Fruit fly (Drosophila melanogaster) whole organism, prepupa: ENCODE measurements around the gene Pex10.

Experiments
- Blimp-1 ChIP-seq: fragments of 200-800 bp; sonication (Bioruptor generic); optimal IDR thresholded peaks from 3 replicates; lab custom pipeline; 2017; ENCODE audit warnings: missing biosample characterization, missing genetic modification characterization, mild to moderate bottlenecking, moderate library complexity, missing genetic modification reagents
- CG10669 ChIP-seq: fragments of 200-800 bp; sonication (Bioruptor generic); optimal IDR thresholded peaks from 3 replicates; lab custom pipeline; 2018; ENCODE audit warnings: missing biosample characterization, mild to moderate bottlenecking, missing genetic modification characterization, moderate library complexity
- CG11294 ChIP-seq: fragments of 200-800 bp; sonication (Bioruptor generic); IDR thresholded peaks from 2 replicates; pipeline ENCODE4 v1.3.6; 2022; ENCODE audit warnings: missing biosample characterization, missing genetic modification characterization
- CG11762 ChIP-seq: fragments of 200-800 bp; sonication (Bioruptor generic); optimal IDR thresholded peaks from 3 replicates; lab custom pipeline; 2016; ENCODE audit warnings: missing biosample characterization, missing genetic modification characterization; ENCODE audit not compliant: insufficient read depth
- CG11902 ChIP-seq: fragments of 200-800 bp; sonication (Bioruptor generic); optimal IDR thresholded peaks from 3 replicates; lab custom pipeline; 2016; ENCODE audit warnings: missing biosample characterization, missing genetic modification characterization
- CG1621 ChIP-seq: fragments of 200-800 bp; sonication (Bioruptor generic); optimal IDR thresholded peaks from 3 replicates; lab custom pipeline; 2018; ENCODE audit warnings: missing biosample characterization, mild to moderate bottlenecking, missing genetic modification characterization
- CG16779 ChIP-seq: fragments of 200-800 bp; sonication (Bioruptor generic); optimal IDR thresholded peaks from 3 replicates; lab custom pipeline; 2017; ENCODE audit warnings: missing biosample characterization, mild to moderate bottlenecking, missing genetic modification characterization
- CG3032 ChIP-seq: fragments of 200-800 bp; optimal IDR thresholded peaks from 2 replicates; lab custom pipeline; 2019; ENCODE audit warnings: missing biosample characterization, mild to moderate bottlenecking, missing genetic modification characterization, moderate library complexity
- CG32006 ChIP-seq: fragments of 200-800 bp; sonication (Bioruptor generic); optimal IDR thresholded peaks from 3 replicates; lab custom pipeline; 2017; ENCODE audit warnings: missing biosample characterization, mild to moderate bottlenecking, missing genetic modification characterization
- CG34406 ChIP-seq: fragments of 200-800 bp; sonication (Bioruptor generic); optimal IDR thresholded peaks from 3 replicates; lab custom pipeline; 2016; ENCODE audit warnings: missing biosample characterization, missing genetic modification characterization
- CG3919 ChIP-seq: fragments of 200-800 bp; sonication (Bioruptor generic); optimal IDR thresholded peaks from 3 replicates; lab custom pipeline; 2016; ENCODE audit warnings: missing biosample characterization, missing genetic modification characterization
- CG4318 ChIP-seq: fragments of 200-800 bp; sonication (Bioruptor generic); optimal IDR thresholded peaks from 3 replicates; lab custom pipeline; 2017; ENCODE audit warnings: missing biosample characterization, mild to moderate bottlenecking, missing genetic modification characterization
- CG6276 ChIP-seq: fragments of 200-800 bp; sonication (Bioruptor generic); optimal IDR thresholded peaks from 2 replicates; lab custom pipeline; 2017; ENCODE audit warnings: missing biosample characterization, mild to moderate bottlenecking, missing genetic modification characterization
- CG6792 ChIP-seq: fragments of 200-800 bp; sonication (Bioruptor generic); optimal IDR thresholded peaks from 3 replicates; lab custom pipeline; 2016; ENCODE audit warnings: missing biosample characterization, missing genetic modification characterization
- CG6808 ChIP-seq: fragments of 200-800 bp; sonication (Bioruptor generic); optimal IDR thresholded peaks from 3 replicates; lab custom pipeline; 2017; ENCODE audit warnings: missing biosample characterization, missing genetic modification characterization, mild to moderate bottlenecking, moderate library complexity, missing genetic modification reagents
- CG8119 ChIP-seq: fragments of 200-800 bp; sonication (Bioruptor generic); IDR thresholded peaks from 3 replicates; pipeline ENCODE4 v1.3.6; 2022; ENCODE audit warnings: missing biosample characterization, missing genetic modification characterization
- CG8319 ChIP-seq: fragments of 200-800 bp; sonication (Bioruptor generic); optimal IDR thresholded peaks from 3 replicates; lab custom pipeline; 2016; ENCODE audit warnings: missing biosample characterization, missing genetic modification characterization
- CG8632 ChIP-seq: fragments of 200-800 bp; sonication (Bioruptor generic); optimal IDR thresholded peaks from 3 replicates; lab custom pipeline; 2016; ENCODE audit warnings: missing biosample characterization, missing genetic modification characterization
- CG9139 ChIP-seq: fragments of 200-800 bp; sonication (Bioruptor generic); optimal IDR thresholded peaks from 3 replicates; lab custom pipeline; 2017; ENCODE audit warnings: missing biosample characterization, mild to moderate bottlenecking, missing genetic modification characterization
- Eip75B ChIP-seq: fragments of 200-800 bp; sonication (Bioruptor generic); optimal IDR thresholded peaks from 3 replicates; lab custom pipeline; 2016; ENCODE audit warnings: missing biosample characterization, missing genetic modification characterization
- Eip93F ChIP-seq: fragments of 200-800 bp; sonication (Bioruptor generic); optimal IDR thresholded peaks from 2 replicates; lab custom pipeline; 2016; ENCODE audit warnings: missing biosample characterization, mild to moderate bottlenecking, missing genetic modification characterization
- Ets21C ChIP-seq: fragments of 200-800 bp; sonication (Bioruptor generic); optimal IDR thresholded peaks from 3 replicates; lab custom pipeline; 2016; ENCODE audit warnings: missing biosample characterization, missing genetic modification characterization
- Ets96B ChIP-seq: fragments of 200-800 bp; optimal IDR thresholded peaks from 2 replicates; lab custom pipeline; 2019; ENCODE audit warnings: missing biosample characterization, mild to moderate bottlenecking, missing genetic modification characterization, moderate library complexity
- Gug ChIP-seq: fragments of 200-800 bp; sonication (Bioruptor generic); IDR thresholded peaks from 2 replicates; pipeline ENCODE4 v1.3.6; 2022; ENCODE audit warnings: missing biosample characterization, missing genetic modification characterization
- Hr38 ChIP-seq: sonication (Bioruptor generic); optimal IDR thresholded peaks from 2 replicates; lab custom pipeline; 2016; ENCODE audit warnings: missing biosample characterization, missing genetic modification characterization
- Hr39 ChIP-seq: fragments of 200-800 bp; sonication (Bioruptor generic); optimal IDR thresholded peaks from 2 replicates; lab custom pipeline; 2016; ENCODE audit warnings: missing biosample characterization, missing genetic modification characterization
- Hr4 ChIP-seq: fragments of 200-800 bp; sonication (Bioruptor generic); optimal IDR thresholded peaks from 3 replicates; lab custom pipeline; 2016; ENCODE audit warnings: missing biosample characterization, missing genetic modification characterization
- Lpt ChIP-seq: fragments of 200-800 bp; sonication (Bioruptor generic); optimal IDR thresholded peaks from 3 replicates; lab custom pipeline; 2016; ENCODE audit warnings: missing biosample characterization, missing genetic modification characterization
- Met ChIP-seq: fragments of 200-800 bp; sonication (Bioruptor generic); optimal IDR thresholded peaks from 3 replicates; lab custom pipeline; 2016; ENCODE audit warnings: missing biosample characterization, missing genetic modification characterization
- OdsH ChIP-seq: fragments of 200-800 bp; sonication (Bioruptor generic); optimal IDR thresholded peaks from 3 replicates; lab custom pipeline; 2016; ENCODE audit warnings: missing biosample characterization, missing genetic modification characterization
- Smox ChIP-seq: fragments of 200-800 bp; sonication (Bioruptor generic); optimal IDR thresholded peaks from 3 replicates; lab custom pipeline; 2016; ENCODE audit warnings: missing biosample characterization, missing genetic modification characterization
- Sox102F ChIP-seq: fragments of 200-800 bp; sonication (Bioruptor generic); optimal IDR thresholded peaks from 2 replicates; lab custom pipeline; 2016; ENCODE audit warnings: missing biosample characterization, mild to moderate bottlenecking, missing genetic modification characterization
- Sox15 ChIP-seq: fragments of 200-800 bp; sonication (Bioruptor generic); optimal IDR thresholded peaks from 3 replicates; lab custom pipeline; 2016; ENCODE audit warnings: missing biosample characterization, missing genetic modification characterization
- achi ChIP-seq: fragments of 200-800 bp; sonication (Bioruptor generic); optimal IDR thresholded peaks from 3 replicates; lab custom pipeline; 2016; ENCODE audit warnings: missing biosample characterization, missing genetic modification characterization
- acj6 ChIP-seq: fragments of 200-800 bp; sonication (Bioruptor generic); optimal IDR thresholded peaks from 3 replicates; lab custom pipeline; 2016; ENCODE audit warnings: missing biosample characterization, missing genetic modification characterization
- cyc ChIP-seq: fragments of 200-800 bp; sonication (Bioruptor generic); optimal IDR thresholded peaks from 3 replicates; lab custom pipeline; 2016; ENCODE audit warnings: missing biosample characterization, missing genetic modification characterization
- dac ChIP-seq: fragments of 200-800 bp; sonication (Bioruptor generic); optimal IDR thresholded peaks from 2 replicates; lab custom pipeline; 2017; ENCODE audit warnings: missing biosample characterization, mild to moderate bottlenecking, missing genetic modification characterization
- dsx ChIP-seq: fragments of 200-800 bp; optimal IDR thresholded peaks from 3 replicates; lab custom pipeline; 2019; ENCODE audit warnings: missing biosample characterization, mild to moderate bottlenecking, missing genetic modification characterization, moderate library complexity; ENCODE audit not compliant: poor library complexity, severe bottlenecking
- eg ChIP-seq: fragments of 200-800 bp; sonication (Bioruptor generic); IDR thresholded peaks from 3 replicates; pipeline ENCODE4 v1.3.6; 2022; ENCODE audit warnings: missing biosample characterization, missing genetic modification characterization
- esn ChIP-seq: fragments of 200-800 bp; sonication (Bioruptor generic); optimal IDR thresholded peaks from 2 replicates; lab custom pipeline; 2016; ENCODE audit warnings: missing biosample characterization, mild to moderate bottlenecking, missing genetic modification characterization, moderate library complexity
- fd59A ChIP-seq: fragments of 200-800 bp; sonication (Bioruptor generic); optimal IDR thresholded peaks from 2 replicates; lab custom pipeline; 2017; ENCODE audit warnings: missing biosample characterization, mild to moderate bottlenecking, missing genetic modification characterization, missing genetic modification reagents
- fd85E ChIP-seq: fragments of 200-800 bp; sonication (Bioruptor generic); optimal IDR thresholded peaks from 3 replicates; lab custom pipeline; 2016; ENCODE audit warnings: missing biosample characterization, missing genetic modification characterization
- fkh ChIP-seq: fragments of 200-800 bp; sonication (Bioruptor generic); optimal IDR thresholded peaks from 3 replicates; lab custom pipeline; 2017; ENCODE audit warnings: missing biosample characterization, mild to moderate bottlenecking, missing genetic modification characterization, moderate library complexity
- lz ChIP-seq: fragments of 200-800 bp; sonication (Bioruptor generic); optimal IDR thresholded peaks from 3 replicates; lab custom pipeline; 2016; ENCODE audit warnings: missing biosample characterization, missing genetic modification characterization
- net ChIP-seq: fragments of 200-800 bp; sonication (Bioruptor generic); optimal IDR thresholded peaks from 3 replicates; lab custom pipeline; 2016; ENCODE audit warnings: missing biosample characterization, missing genetic modification characterization
- pdm3 ChIP-seq: fragments of 200-800 bp; sonication (Bioruptor generic); optimal IDR thresholded peaks from 3 replicates; lab custom pipeline; 2016; ENCODE audit warnings: missing biosample characterization, missing genetic modification characterization
- salr ChIP-seq, 2 experiments: fragments of 200-800 bp; sonication (Bioruptor generic); optimal IDR thresholded peaks; 3 replicates each; lab custom pipeline; 2016 to 2018; ENCODE audit warnings: missing biosample characterization in 2 of 2, missing genetic modification characterization in 2 of 2, mild to moderate bottlenecking in 1 of 2
- spab ChIP-seq: fragments of 200-800 bp; sonication (Bioruptor generic); optimal IDR thresholded peaks from 2 replicates; lab custom pipeline; 2017; ENCODE audit warnings: missing biosample characterization, mild to moderate bottlenecking, missing genetic modification characterization, missing genetic modification reagents
- ss ChIP-seq, 2 experiments: fragments of 200-800 bp; sonication (Bioruptor generic); optimal IDR thresholded peaks; 2 replicates in 1 of 2; 3 replicates in 1 of 2; lab custom pipeline; 2017 to 2018; ENCODE audit warnings: mild to moderate bottlenecking in 2 of 2, missing biosample characterization in 2 of 2, missing genetic modification characterization in 2 of 2, moderate library complexity in 1 of 2
- svp ChIP-seq: fragments of 200-800 bp; sonication (Bioruptor generic); peaks from one replicate; lab custom pipeline; 2016; ENCODE audit warnings: missing biosample characterization, missing genetic modification characterization
- vri ChIP-seq: fragments of 200-800 bp; sonication (Bioruptor generic); optimal IDR thresholded peaks from 3 replicates; lab custom pipeline; 2016; ENCODE audit warnings: missing biosample characterization, mild to moderate bottlenecking, missing genetic modification characterization

Gene Pex10

DNA sequence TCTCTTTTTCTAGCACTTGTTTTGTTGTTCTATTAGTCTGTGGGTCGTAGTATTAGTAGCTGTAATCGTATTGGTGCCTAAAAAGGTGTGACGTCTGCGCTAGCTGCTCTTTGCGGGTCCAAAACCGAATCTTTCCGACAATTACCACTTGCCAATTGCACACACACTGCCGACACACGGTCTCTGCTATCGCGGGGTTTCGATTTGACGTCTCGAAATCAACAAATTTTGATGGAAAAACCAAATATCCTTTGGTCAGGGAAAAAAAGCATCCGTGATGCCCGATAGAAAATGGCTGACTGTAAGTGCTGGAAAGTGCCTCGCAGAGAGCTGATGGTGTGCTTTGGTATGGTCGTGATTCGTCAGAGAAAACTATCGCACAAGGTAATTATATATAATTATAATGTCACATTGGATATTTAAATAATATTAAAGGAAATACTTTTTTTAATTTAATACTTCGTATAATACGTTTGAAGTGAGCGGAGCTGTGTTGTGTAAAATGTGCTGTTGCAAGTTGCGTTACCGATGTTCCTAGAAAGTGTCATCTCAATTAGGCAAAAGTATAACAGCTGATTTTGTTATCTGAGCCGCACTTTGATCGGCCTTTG, at the start of gene Pex10, which contains the start of gene CG12099:
Gene Pex10, plus strand, starts transcription at position 51 of the 611 bp plus-strand sequence.
Gene CG12099, minus strand, starts transcription at position 307 of the 611 bp plus-strand sequence.
- TF ChIP-seq CG6808 (GFP tag; lab: Kevin White, UChicago) (peak; percentile 78), CG4318 (peak; percentile 68), CG6276 (peak; percentile 18), Gug (peak; percentile 87), CG1621 (peak; percentile 58), OdsH (GFP tag; lab: Kevin White, UChicago) (peak; percentile 90), Hr39 (GFP tag; lab: Kevin White, UChicago) (peak; percentile 80), Hr38 (GFP tag; lab: Kevin White, UChicago) (no peak), Met (GFP tag; lab: Kevin White, UChicago) (no peak), eg (peak; percentile 81), CG11294 (GFP tag; lab: Robert Waterston, UW) (peak; percentile 75), acj6 (GFP tag; lab: Kevin White, UChicago) (peak; percentile 88), esn (peak; percentile 88), Eip75B (GFP tag; lab: Kevin White, UChicago) (no peak), vri (peak; percentile 78), pdm3 (GFP tag; lab: Kevin White, UChicago) (no peak), Sox102F (GFP tag; lab: Kevin White, UChicago) (peak; percentile 82), fd85E (GFP tag; lab: Kevin White, UChicago) (peak; percentile 20), fkh (GFP tag; lab: Kevin White, UChicago) (no peak), CG3919 (peak; percentile 84), spab (GFP tag; lab: Kevin White, UChicago) (peak; percentile 38), Ets96B (tag; lab: Kevin White, UChicago) (peak; percentile 71), Eip93F (GFP tag; lab: Kevin White, UChicago) (peak; percentile 58), Hr4 (GFP tag; lab: Kevin White, UChicago) (peak; percentile 81), CG6792 (peak; percentile 80), Lpt (GFP tag; lab: Kevin White, UChicago) (peak; percentile 62), CG16779 (tag; lab: Kevin White, UChicago) (peak; percentile 42), CG8119 (GFP tag; lab: Robert Waterston, UW) (peak; percentile 60; the same call in 2 of the 3 replicates), ss (GFP tag; optimal IDR thresholded peaks at IDR 0.05; lab: Kevin White, UChicago) (peak; percentile 69 to 76), CG11902 (GFP tag; lab: Kevin White, UChicago) (peak; percentile 79), fd59A (GFP tag; lab: Kevin White, UChicago) (peak; percentile 67), CG10669 (GFP tag; lab: Kevin White, UChicago) (peak; percentile 73), salr (GFP tag; optimal IDR thresholded peaks at IDR 0.05; lab: Kevin White, UChicago) (peak in 1 of 2 experiments; percentile 54), net (GFP tag; lab: Kevin White, UChicago) (peak; percentile 76), Sox15 (peak; percentile 79), Ets21C (GFP tag; lab: Kevin White, UChicago) (peak; percentile 69), svp (peak; percentile 92), Smox (GFP tag; lab: Kevin White, UChicago) (no peak), CG32006 (GFP tag; lab: Kevin White, UChicago) (peak; percentile 83), dac (peak; percentile 82), achi (GFP tag; lab: Kevin White, UChicago) (peak; percentile 86), cyc (GFP tag; lab: Kevin White, UChicago) (peak; percentile 78), CG8319 (GFP tag; lab: Kevin White, UChicago) (peak; percentile 67), CG9139 (peak; percentile 39), CG8632 (GFP tag; lab: Kevin White, UChicago) (peak; percentile 81), CG34406 (GFP tag; lab: Kevin White, UChicago) (peak; percentile 78), dsx (GFP tag; lab: Kevin White, UChicago) (peak; percentile 65), CG3032 (peak; percentile 86), Blimp-1 (GFP tag; lab: Kevin White, UChicago) (peak; percentile 58), lz (peak; percentile 83), CG11762 (GFP tag; lab: Kevin White, UChicago) (peak; percentile 65)
